Fruit fly (Drosophila melanogaster) Kc167 (cell line): ENCODE data around the gene Nup43.

Experiments
- Myc ChIP-seq: fragments of >200 bp; optimal IDR thresholded peaks from 2 replicates; lab custom pipeline; 2017; ENCODE audit warnings: missing external identifiers
- Sin3A ChIP-seq: fragments of >200 bp; optimal IDR thresholded peaks from 2 replicates; lab custom pipeline; 2018; ENCODE audit warnings: missing external identifiers
- h ChIP-seq: fragments of >200 bp; optimal IDR thresholded peaks from 3 replicates; lab custom pipeline; 2018; ENCODE audit warnings: missing external identifiers
- insv ChIP-seq: fragments of >200 bp; optimal IDR thresholded peaks from 3 replicates; lab custom pipeline; 2018; ENCODE audit warnings: missing external identifiers
- psq ChIP-seq: fragments of >200 bp; optimal IDR thresholded peaks from 2 replicates; lab custom pipeline; 2017; ENCODE audit warnings: missing external identifiers
- ttk ChIP-seq: sonication (Bioruptor generic); optimal IDR thresholded peaks from 2 replicates; lab custom pipeline; 2017; ENCODE audit warnings: missing external identifiers

Gene Nup43

DNA sequence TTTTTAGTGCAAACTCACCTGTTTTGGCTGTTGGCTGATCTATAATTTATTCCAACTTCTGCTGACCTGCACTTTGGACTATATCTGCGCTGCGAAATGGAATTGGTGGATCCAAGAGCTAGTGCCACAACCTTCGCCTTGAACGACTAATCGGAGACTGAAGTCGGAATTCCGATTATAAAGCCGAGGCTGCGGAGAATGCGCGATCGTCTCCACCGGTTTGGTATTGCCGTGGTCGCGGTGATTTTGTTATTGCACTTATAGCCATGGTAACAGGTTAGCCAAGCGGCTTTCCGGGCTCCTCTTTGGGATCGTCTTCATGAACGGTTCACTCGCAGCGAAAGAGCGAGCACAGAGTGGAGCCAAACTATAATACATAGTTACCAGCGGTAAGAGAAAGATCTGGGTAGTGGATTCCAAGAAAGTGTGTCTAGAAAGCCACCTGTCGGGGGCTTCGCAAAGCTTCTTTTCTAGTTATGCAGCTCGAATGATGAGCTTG lies 14.6 kb downstream of the Nup43 start, which contains the start of gene CG7675:
TSS of gene CG7675 (minus strand) at position 165 of the 499 bp plus-strand sequence.
- TF ChIP-seq ttk (lab: Kevin White, UChicago) = no peak
- no peak for TF ChIP-seq Sin3A (lab: Kevin White, UChicago)
- TF ChIP-seq psq (lab: Kevin White, UChicago) = no peak
- TF ChIP-seq Myc (lab: Kevin White, UChicago) = no peak
- no peak for TF ChIP-seq h (lab: Kevin White, UChicago)
- no peak for TF ChIP-seq insv

- TF ChIP-seq h (lab: Kevin White, UChicago) (no peak), Myc (lab: Kevin White, UChicago) (no peak)
Observed at dm6 chr3R:18384972-18385371, 18.5 kb downstream of the Nup43 start, which contains the start of gene CG14309. CG14309 (minus strand) TSS chr3R:18385072.

DNA sequence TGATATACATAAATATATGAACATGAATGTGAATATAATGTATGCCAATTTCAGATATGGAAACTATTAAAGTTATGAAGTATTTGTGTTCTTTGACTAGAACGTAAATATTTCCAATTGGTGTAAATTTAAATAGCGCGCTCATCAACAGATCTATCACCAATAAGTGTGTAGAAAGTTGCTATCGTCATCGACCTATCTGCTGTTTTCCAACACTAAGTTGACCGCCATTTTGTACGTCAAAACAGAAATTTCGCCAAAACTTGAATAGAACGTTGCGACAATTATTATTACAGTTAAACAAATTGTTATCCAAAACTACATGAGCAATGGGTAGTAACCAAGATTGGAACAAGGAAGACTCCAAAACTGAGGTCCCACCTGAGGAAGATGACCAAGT lies 19.2 kb downstream of the Nup43 start, which contains the start of gene cona:
TSS of gene cona (plus strand) at position 236 of the 400 bp plus-strand sequence.
- no peak for TF ChIP-seq psq (lab: Kevin White, UChicago)
- TF ChIP-seq h (lab: Kevin White, UChicago) = no peak
- no peak for TF ChIP-seq ttk (lab: Kevin White, UChicago)

- TF ChIP-seq Myc (lab: Kevin White, UChicago) (no peak), h (lab: Kevin White, UChicago) (no peak), psq (lab: Kevin White, UChicago) (no peak), ttk (lab: Kevin White, UChicago) (no peak), Sin3A (lab: Kevin White, UChicago) (no peak), insv (no peak)
Observed at dm6 chr3R:18389790-18390189, 23.4 kb downstream of the Nup43 start, which contains the start of gene Vha100-4. Vha100-4 (minus strand) TSS chr3R:18389805.

DNA sequence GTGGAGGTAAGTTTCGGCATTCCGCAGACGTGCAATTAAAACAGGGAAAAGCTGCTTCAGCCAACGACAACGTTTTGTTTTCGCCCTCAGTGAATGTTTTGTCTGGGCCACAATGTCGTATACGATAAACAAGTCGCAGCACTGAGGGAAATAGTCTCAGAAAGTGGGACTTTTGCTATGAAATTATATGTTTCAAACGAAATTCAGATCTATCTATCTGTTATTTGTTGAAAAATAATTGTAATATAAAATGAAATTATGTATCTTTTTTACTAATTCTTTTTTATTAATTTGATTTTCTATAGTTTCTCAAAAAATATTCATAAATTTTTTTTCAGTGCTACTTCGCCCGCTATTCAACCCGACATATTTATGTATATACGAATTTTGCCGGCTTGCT lies 27.0 kb downstream of the Nup43 start:
- TF ChIP-seq ttk (lab: Kevin White, UChicago) (no peak), Myc (lab: Kevin White, UChicago) (no peak), h (lab: Kevin White, UChicago) (no peak), insv (no peak), psq (lab: Kevin White, UChicago) (no peak), Sin3A (lab: Kevin White, UChicago) (no peak)

dm6 chr3R:18394876-18395275 lies 28.4 kb downstream of the Nup43 start:
- TF ChIP-seq h (lab: Kevin White, UChicago) (no peak), Myc (lab: Kevin White, UChicago) (no peak), insv (no peak), psq (lab: Kevin White, UChicago) (no peak), ttk (lab: Kevin White, UChicago) (no peak), Sin3A (lab: Kevin White, UChicago) (no peak)

dm6 chr3R:18395694-18396093 lies 29.3 kb downstream of the Nup43 start:
- TF ChIP-seq Sin3A (lab: Kevin White, UChicago) = no peak

- TF ChIP-seq insv = no peak
- TF ChIP-seq h (lab: Kevin White, UChicago) = no peak
- TF ChIP-seq Myc (lab: Kevin White, UChicago) = no peak
- TF ChIP-seq ttk (lab: Kevin White, UChicago) = no peak
- no peak for TF ChIP-seq Sin3A (lab: Kevin White, UChicago)
- no peak for TF ChIP-seq psq (lab: Kevin White, UChicago)
Observed at dm6 chr3R:18396801-18397604, 30.6 kb downstream of the Nup43 start, which contains the start of gene Vti1b. Vti1b (plus strand) TSS chr3R:18396995.

- no peak for TF ChIP-seq insv
Observed at dm6 chr3R:18397834-18398378, 31.5 kb downstream of the Nup43 start.

DNA sequence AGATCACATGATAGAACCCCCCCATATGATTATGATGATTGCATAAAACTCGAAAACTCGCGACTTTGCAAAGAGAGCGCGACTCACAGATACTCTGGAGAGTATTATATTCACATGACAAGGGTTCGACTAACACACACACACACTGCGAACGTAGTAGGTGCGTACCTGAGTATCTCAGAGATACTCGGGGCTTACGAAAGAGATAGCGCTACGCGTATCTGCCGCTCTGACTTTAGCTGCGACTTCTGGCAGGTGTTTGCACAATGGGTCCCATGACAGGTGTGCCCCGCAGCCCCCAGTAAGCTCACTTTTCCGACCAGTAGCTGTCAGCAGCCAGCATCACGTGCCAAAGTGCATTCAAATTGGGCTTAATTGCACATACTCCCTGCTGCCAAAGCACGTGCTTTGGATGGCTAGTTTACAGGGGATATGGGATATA lies 32.0 kb downstream of the Nup43 start:
- TF ChIP-seq psq (lab: Kevin White, UChicago) = peak; percentile 3
- TF ChIP-seq Sin3A (lab: Kevin White, UChicago) = no peak

DNA sequence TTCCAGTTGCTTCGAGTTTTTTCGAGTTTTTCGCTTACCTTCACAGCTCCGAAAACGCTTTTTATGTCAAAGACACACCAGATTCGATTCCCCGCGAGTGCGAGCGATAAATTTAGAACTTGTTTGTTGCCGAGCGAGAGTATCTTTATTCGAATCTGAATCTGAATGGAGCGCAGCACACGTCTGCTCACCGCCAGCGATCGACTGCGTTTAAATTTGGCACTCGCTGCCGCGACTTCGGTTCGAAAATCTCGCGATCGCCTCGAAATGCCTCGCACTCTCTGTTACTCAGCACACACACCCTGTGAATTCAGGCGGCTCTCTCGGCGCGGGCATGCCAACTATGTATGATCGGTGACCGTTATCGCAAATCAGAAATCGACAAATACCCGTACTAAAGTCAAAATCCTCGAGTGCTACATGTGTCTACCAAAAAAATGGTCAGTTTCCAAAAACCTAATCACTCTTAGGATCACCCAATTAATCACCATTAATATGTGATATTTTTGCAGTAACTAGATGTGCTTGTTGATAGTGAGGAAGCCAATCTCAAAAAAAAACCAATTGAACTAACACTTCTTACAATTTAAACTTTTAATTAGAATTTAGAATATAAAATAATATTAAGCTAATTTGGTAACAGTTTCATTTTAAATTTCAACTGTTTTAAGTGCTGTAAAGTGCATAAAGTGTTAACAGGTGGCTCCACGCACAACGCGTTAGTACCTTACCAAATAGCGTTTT lies 32.7 kb downstream of the Nup43 start, which contains the start of gene Vha100-2:
TSS of gene Vha100-2 (minus strand) at position 216 of the 744 bp plus-strand sequence.
- TF ChIP-seq h (lab: Kevin White, UChicago) (no peak), Myc (lab: Kevin White, UChicago) (no peak), ttk (lab: Kevin White, UChicago) (no peak), psq (lab: Kevin White, UChicago) (no peak), Sin3A (lab: Kevin White, UChicago) (no peak), insv (no peak)

DNA sequence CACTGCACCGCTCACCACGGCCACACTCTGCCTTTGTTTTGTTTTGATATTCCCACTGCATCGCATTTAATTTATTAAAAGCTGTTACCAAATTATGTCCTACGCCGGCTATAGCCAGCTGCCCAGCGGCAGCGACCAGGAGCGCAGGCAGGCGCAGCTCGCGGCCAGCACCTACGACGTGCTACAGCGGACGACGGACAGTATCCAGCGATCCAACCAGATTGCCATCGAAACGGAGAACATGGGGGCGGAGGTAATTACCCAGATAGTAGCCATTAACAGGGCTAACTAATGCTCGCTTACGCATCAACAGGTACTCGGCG lies 33.2 kb downstream of the Nup43 start:
- TF ChIP-seq Sin3A (lab: Kevin White, UChicago) (no peak), Myc (lab: Kevin White, UChicago) (no peak), insv (no peak)
